Worm (Caenorhabditis elegans) whole organism, L1 larva: ENCODE results near the gene fbxc-55.

Experiments
- aha-1 ChIP-seq: fragments of 150-350 bp; optimal IDR thresholded peaks from 2 replicates; lab custom pipeline; 2014; ENCODE audit warnings: missing biosample characterization, missing genetic modification characterization
- dpl-1 ChIP-seq, 3 experiments: fragments of 150-350 bp in 2 of 3; sonication (generic microtip) in 1 of 3; optimal IDR thresholded peaks; 2 replicates each; lab custom pipeline; 2014 to 2017; ENCODE audit warnings: missing biosample characterization in 3 of 3, missing genetic modification characterization in 3 of 3, missing genetic modification reagents in 3 of 3
- fkh-10 ChIP-seq: sonication (generic microtip); optimal IDR thresholded peaks from 2 replicates; lab custom pipeline; 2017; ENCODE audit warnings: missing biosample characterization, missing genetic modification reagents, missing genetic modification characterization
- fos-1 ChIP-seq: fragments of 150-350 bp; optimal IDR thresholded peaks from 2 replicates; lab custom pipeline; 2014; ENCODE audit warnings: missing biosample characterization, missing genetic modification characterization
- lin-35 ChIP-seq, 2 experiments: fragments of 150-350 bp; optimal IDR thresholded peaks; 2 replicates each; lab custom pipeline; 2014; ENCODE audit warnings: missing biosample characterization in 2 of 2, missing genetic modification characterization in 2 of 2, missing genetic modification reagents in 2 of 2
- nhr-12 ChIP-seq: sonication (generic microtip); optimal IDR thresholded peaks from 2 replicates; lab custom pipeline; 2017; ENCODE audit warnings: missing biosample characterization, missing genetic modification characterization
- nhr-237 ChIP-seq: fragments of 150-350 bp; optimal IDR thresholded peaks from 2 replicates; lab custom pipeline; 2014; ENCODE audit warnings: missing biosample characterization, missing genetic modification characterization
- pax-3 ChIP-seq: fragments of 200-800 bp; sonication (Bioruptor generic); optimal IDR thresholded peaks from 2 replicates; lab custom pipeline; 2018; ENCODE audit warnings: mild to moderate bottlenecking, missing genetic modification characterization, moderate library complexity, missing compliant biosample characterization
- snpc-4 ChIP-seq: fragments of 150-350 bp; optimal IDR thresholded peaks from 2 replicates; lab custom pipeline; 2014; ENCODE audit warnings: missing biosample characterization, missing genetic modification characterization
- unc-30 ChIP-seq: sonication (generic microtip); optimal IDR thresholded peaks from 2 replicates; lab custom pipeline; 2017; ENCODE audit warnings: missing biosample characterization, missing genetic modification characterization
- zip-4 ChIP-seq: fragments of 200-800 bp; sonication (Bioruptor generic); optimal IDR thresholded peaks from 2 replicates; lab custom pipeline; 2018; ENCODE audit warnings: mild to moderate bottlenecking, missing genetic modification characterization, moderate library complexity, missing compliant biosample characterization
- ztf-11 ChIP-seq, 2 experiments: sonication (generic microtip); optimal IDR thresholded peaks; 2 replicates each; lab custom pipeline; 2016 to 2017; ENCODE audit warnings: missing genetic modification characterization in 2 of 2, missing biosample characterization in 1 of 2, missing compliant biosample characterization in 1 of 2

DNA sequence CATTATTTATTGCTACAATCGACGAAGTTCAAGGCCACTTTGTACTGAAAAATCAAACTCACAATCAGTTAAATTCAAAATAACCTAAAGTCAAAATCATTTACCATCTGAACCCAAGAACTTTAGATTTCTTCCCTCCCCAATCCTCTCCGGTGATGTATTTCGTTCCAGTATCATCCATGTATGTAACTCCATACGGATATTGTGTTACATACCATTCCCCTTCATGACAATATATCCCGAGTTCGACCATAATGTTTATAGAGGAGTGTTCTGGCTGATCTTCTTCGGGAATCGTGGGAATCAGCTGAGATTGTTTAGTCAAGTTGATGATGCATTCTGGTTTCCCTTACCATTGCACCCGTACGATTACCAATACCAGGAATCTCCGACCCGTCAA is 21.6 kb downstream of the fbxc-55 start:
- TF ChIP-seq pax-3 (tag; lab: Kevin White, UChicago) (no peak), lin-35 (GFP tag; optimal IDR thresholded peaks at IDR 0.05; lab: Kevin White, UChicago) (no peak), ztf-11 (tag; optimal IDR thresholded peaks at IDR 0.05; lab: Kevin White, UChicago) (no peak), snpc-4 (tag; lab: Kevin White, UChicago) (no peak), nhr-237 (tag; lab: Kevin White, UChicago) (no peak), unc-30 (tag; lab: Kevin White, UChicago) (no peak), aha-1 (no peak), zip-4 (GFP tag; lab: Kevin White, UChicago) (no peak), nhr-12 (tag; lab: Kevin White, UChicago) (no peak), fkh-10 (GFP tag; lab: Kevin White, UChicago) (no peak), dpl-1 (GFP tag; optimal IDR thresholded peaks at IDR 0.05; lab: Kevin White, UChicago) (no peak), fos-1 (no peak)
